Fruit fly (Drosophila melanogaster): ENCODE results near the gene CG4950.

dm6 chr3L:16285346-16285911 is 17.5 kb upstream of the CG4950 start, which contains the start of gene CG13047:
- TF ChIP-seq psq (optimal IDR thresholded peaks at IDR 0.05) (no peak), pan (optimal IDR thresholded peaks at IDR 0.05) (no peak)

Data from whole organism.